Worm (Caenorhabditis elegans) whole organism, L4 larva: ENCODE measurements around the gene F54A3.5.

ENCODE experiments used
- D1046.2 ChIP-seq: fragments of 200-800 bp; sonication (Bioruptor generic); IDR thresholded peaks from 2 replicates; pipeline ENCODE4 v1.3.6; 2022; ENCODE audit warnings: missing genetic modification characterization, missing compliant biosample characterization
- F37D6.2 ChIP-seq: sonication (generic microtip); optimal IDR thresholded peaks from 2 replicates; lab custom pipeline; 2016; ENCODE audit warnings: mild to moderate bottlenecking, missing genetic modification characterization, missing compliant biosample characterization
- F44E2.7 ChIP-seq: fragments of 200-800 bp; sonication (Bioruptor generic); IDR thresholded peaks from 2 replicates; pipeline ENCODE4 v2.1.2; 2022; ENCODE audit warnings: missing genetic modification characterization, missing compliant biosample characterization
- Y105C5A.15 ChIP-seq: fragments of 200-800 bp; sonication (Bioruptor generic); IDR thresholded peaks from 2 replicates; pipeline ENCODE4 v1.3.6; 2022; ENCODE audit warnings: missing genetic modification characterization, missing compliant biosample characterization
- Y48G9A.11 ChIP-seq: fragments of 200-800 bp; sonication (Bioruptor generic); IDR thresholded peaks from 2 replicates; pipeline ENCODE4 v1.3.6; 2022; ENCODE audit warnings: missing genetic modification reagents, missing genetic modification characterization, missing compliant biosample characterization
- Y75B8A.6 ChIP-seq: fragments of 200-800 bp; sonication (Bioruptor generic); IDR thresholded peaks from 2 replicates; pipeline ENCODE4 v1.3.6; 2022; ENCODE audit warnings: missing genetic modification reagents, missing genetic modification characterization, missing compliant biosample characterization
- ZK337.2 ChIP-seq: fragments of 200-800 bp; sonication (Bioruptor generic); IDR thresholded peaks from 2 replicates; pipeline ENCODE4 v1.3.6; 2022; ENCODE audit warnings: missing genetic modification reagents, missing genetic modification characterization, missing compliant biosample characterization
- ZK546.5 ChIP-seq, 2 experiments: sonication (generic microtip); optimal IDR thresholded peaks; 2 replicates each; lab custom pipeline; 2017; ENCODE audit warnings: missing biosample characterization in 2 of 2, missing genetic modification characterization in 2 of 2
- aha-1 ChIP-seq: fragments of 150-350 bp; peaks from one replicate; lab custom pipeline; 2014; ENCODE audit warnings: missing biosample characterization, missing genetic modification characterization
- ceh-28 ChIP-seq: fragments of 150-350 bp; optimal IDR thresholded peaks from 2 replicates; lab custom pipeline; 2014; ENCODE audit warnings: missing biosample characterization, missing genetic modification reagents, missing genetic modification characterization
- cey-2 ChIP-seq: sonication (generic microtip); optimal IDR thresholded peaks from 3 replicates; lab custom pipeline; 2017; ENCODE audit warnings: missing genetic modification characterization, mild to moderate bottlenecking, missing compliant biosample characterization, antibody characterized with exemption, borderline replicate concordance; ENCODE audit not compliant: insufficient read depth
- daf-16 ChIP-seq, 3 experiments: sonication (generic microtip); optimal IDR thresholded peaks; 2 replicates each; lab custom pipeline; 2016 to 2017; ENCODE audit warnings: missing genetic modification characterization in 3 of 3, missing genetic modification reagents in 3 of 3, mild to moderate bottlenecking in 2 of 3, missing compliant biosample characterization in 2 of 3, missing biosample characterization in 1 of 3, moderate library complexity in 1 of 3
- daf-19 ChIP-seq: fragments of 200-800 bp; sonication (Bioruptor generic); conservative IDR thresholded peaks from 2 replicates; pipeline ENCODE4 v1.3.6; 2022; ENCODE audit warnings: missing genetic modification characterization, missing compliant biosample characterization
- daf-8 ChIP-seq: fragments of 200-800 bp; sonication (Bioruptor generic); IDR thresholded peaks from 2 replicates; pipeline ENCODE4 v1.3.6; 2022; ENCODE audit warnings: missing genetic modification characterization, missing compliant biosample characterization
- egl-27 ChIP-seq: sonication (generic microtip); optimal IDR thresholded peaks from 3 replicates; lab custom pipeline; 2017; ENCODE audit warnings: missing biosample characterization, missing genetic modification reagents, missing genetic modification characterization
- egl-43 ChIP-seq: fragments of 200-800 bp; sonication (Bioruptor generic); IDR thresholded peaks from 2 replicates; pipeline ENCODE4 v1.3.6; 2022; ENCODE audit warnings: missing genetic modification reagents, missing genetic modification characterization, missing compliant biosample characterization
- jun-1 ChIP-seq: fragments of 150-350 bp; optimal IDR thresholded peaks from 2 replicates; lab custom pipeline; 2014; ENCODE audit warnings: missing biosample characterization, missing genetic modification reagents, missing genetic modification characterization
- lim-7 ChIP-seq: fragments of 200-800 bp; sonication (Bioruptor generic); IDR thresholded peaks from 2 replicates; pipeline ENCODE4 v1.3.6; 2022; ENCODE audit warnings: missing genetic modification characterization, missing compliant biosample characterization
- lin-1 ChIP-seq: fragments of 200-800 bp; sonication (Bioruptor generic); IDR thresholded peaks from 2 replicates; pipeline ENCODE4 v1.3.6; 2022; ENCODE audit warnings: missing genetic modification reagents, missing genetic modification characterization, missing compliant biosample characterization
- lin-13 ChIP-seq: fragments of 150-350 bp; optimal IDR thresholded peaks from 2 replicates; lab custom pipeline; 2014; ENCODE audit warnings: missing biosample characterization, missing genetic modification reagents, missing genetic modification characterization
- lin-15B ChIP-seq: fragments of 150-350 bp; sonication (generic microtip); optimal IDR thresholded peaks from 3 replicates; lab custom pipeline; 2014; ENCODE audit warnings: missing biosample characterization, missing genetic modification characterization
- lin-29 ChIP-seq: fragments of 200-800 bp; sonication (Bioruptor generic); IDR thresholded peaks from 2 replicates; pipeline ENCODE4 v1.3.6; 2022; ENCODE audit warnings: missing genetic modification reagents, missing genetic modification characterization, missing compliant biosample characterization
- lin-38 ChIP-seq: fragments of 200-800 bp; sonication (Bioruptor generic); IDR thresholded peaks from 2 replicates; pipeline ENCODE4 v1.3.6; 2022; ENCODE audit warnings: missing genetic modification reagents, missing genetic modification characterization, missing compliant biosample characterization
- lin-39 ChIP-seq: fragments of 150-350 bp; optimal IDR thresholded peaks from 2 replicates; lab custom pipeline; 2014; ENCODE audit warnings: missing biosample characterization, missing genetic modification reagents, missing genetic modification characterization
- mdt-29 ChIP-seq: fragments of 200-800 bp; sonication (Bioruptor generic); IDR thresholded peaks from 2 replicates; pipeline ENCODE4 v1.3.6; 2022; ENCODE audit warnings: missing genetic modification reagents, missing genetic modification characterization, missing compliant biosample characterization
- mes-2 ChIP-seq: sonication (generic microtip); optimal IDR thresholded peaks from 2 replicates; lab custom pipeline; 2016; ENCODE audit warnings: missing genotype, mild to moderate bottlenecking, missing genetic modification characterization, missing compliant biosample characterization; ENCODE audit not compliant: poor library complexity, severe bottlenecking
- nhr-28 ChIP-seq: fragments of 150-350 bp; optimal IDR thresholded peaks from 2 replicates; lab custom pipeline; 2014; ENCODE audit warnings: missing biosample characterization, missing genetic modification characterization
- nhr-48 ChIP-seq: sonication (generic microtip); optimal IDR thresholded peaks from 2 replicates; lab custom pipeline; 2016; ENCODE audit warnings: mild to moderate bottlenecking, missing genetic modification characterization, missing compliant biosample characterization
- nhr-76 ChIP-seq: fragments of 150-350 bp; optimal IDR thresholded peaks from 2 replicates; lab custom pipeline; 2014; ENCODE audit warnings: missing biosample characterization, missing genetic modification characterization
- rbr-2 ChIP-seq: sonication (generic microtip); optimal IDR thresholded peaks from 2 replicates; lab custom pipeline; 2016; ENCODE audit warnings: missing genotype, missing genetic modification characterization, missing compliant biosample characterization
- saeg-2 ChIP-seq: fragments of 200-800 bp; sonication (Bioruptor generic); IDR thresholded peaks from 2 replicates; pipeline ENCODE4 v1.3.6; 2022; ENCODE audit warnings: missing genetic modification reagents, missing genetic modification characterization, missing compliant biosample characterization
- set-16 ChIP-seq: fragments of 200-800 bp; sonication (Bioruptor generic); IDR thresholded peaks from 2 replicates; pipeline ENCODE4 v1.3.6; 2022; ENCODE audit warnings: missing genetic modification reagents, missing genetic modification characterization, missing compliant biosample characterization
- snpc-1.2 ChIP-seq: fragments of 200-800 bp; sonication (Bioruptor generic); IDR thresholded peaks from 2 replicates; pipeline ENCODE4 v1.3.6; 2022; ENCODE audit warnings: missing genetic modification reagents, missing genetic modification characterization, missing compliant biosample characterization
- vab-7 ChIP-seq: fragments of 200-800 bp; sonication (Bioruptor generic); IDR thresholded peaks from 2 replicates; pipeline ENCODE4 v1.3.6; 2022; ENCODE audit warnings: missing genetic modification reagents, missing genetic modification characterization, missing compliant biosample characterization
- zip-11 ChIP-seq: fragments of 200-800 bp; sonication (Bioruptor generic); IDR thresholded peaks from 2 replicates; pipeline ENCODE4 v1.3.6; 2022; ENCODE audit warnings: missing genetic modification characterization, missing compliant biosample characterization
- zip-2 ChIP-seq: fragments of 150-350 bp; optimal IDR thresholded peaks from 2 replicates; lab custom pipeline; 2014; ENCODE audit warnings: missing biosample characterization, missing genetic modification characterization

Gene F54A3.5

ce11 chrII:2251617-2252016 is 26.1 kb upstream of the F54A3.5 start:
- TF ChIP-seq daf-19 (GFP tag; lab: Robert Waterston, UW) (no peak), set-16 (GFP tag; lab: Robert Waterston, UW) (peak; percentile 96)

DNA sequence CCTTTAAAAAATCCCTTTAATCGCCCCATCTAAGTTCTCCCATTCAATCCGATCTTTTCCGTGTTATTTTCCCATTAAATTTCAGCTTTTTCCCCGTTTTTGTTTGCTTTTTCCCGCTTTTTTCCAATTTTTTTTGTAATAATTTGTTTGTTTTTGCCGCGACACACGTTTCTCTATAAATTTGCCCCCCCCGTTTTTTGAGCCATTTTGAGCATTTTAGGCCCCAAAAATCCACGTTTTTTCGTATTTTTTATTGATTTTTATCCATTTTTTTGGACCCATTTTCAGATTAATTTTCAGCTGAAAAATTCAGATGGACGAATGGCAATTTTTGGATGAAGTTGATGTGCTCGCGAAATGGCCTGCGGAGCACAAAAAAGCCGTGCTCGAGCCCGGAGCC is 17.8 kb upstream of the F54A3.5 start, which contains the start of gene F54A3.2:
Gene F54A3.2, plus strand, starts transcription at position 301 of the 400 bp plus-strand sequence.
- TF ChIP-seq Y105C5A.15 (GFP tag; lab: Robert Waterston, UW) (no peak), lin-39 (no peak), saeg-2 (GFP tag; lab: Robert Waterston, UW) (no peak), ZK546.5 (tag; optimal IDR thresholded peaks at IDR 0.05; lab: Kevin White, UChicago) (no peak), ZK337.2 (no peak), lin-38 (no peak), daf-16 (GFP tag; optimal IDR thresholded peaks at IDR 0.05; lab: Kevin White, UChicago) (no peak), daf-16 (tag; optimal IDR thresholded peaks at IDR 0.05; lab: Kevin White, UChicago) (no peak), egl-43 (GFP tag; lab: Robert Waterston, UW) (no peak), daf-8 (no peak), mes-2 (tag; lab: Kevin White, UChicago) (no peak), egl-27 (tag; lab: Kevin White, UChicago) (no peak)

DNA sequence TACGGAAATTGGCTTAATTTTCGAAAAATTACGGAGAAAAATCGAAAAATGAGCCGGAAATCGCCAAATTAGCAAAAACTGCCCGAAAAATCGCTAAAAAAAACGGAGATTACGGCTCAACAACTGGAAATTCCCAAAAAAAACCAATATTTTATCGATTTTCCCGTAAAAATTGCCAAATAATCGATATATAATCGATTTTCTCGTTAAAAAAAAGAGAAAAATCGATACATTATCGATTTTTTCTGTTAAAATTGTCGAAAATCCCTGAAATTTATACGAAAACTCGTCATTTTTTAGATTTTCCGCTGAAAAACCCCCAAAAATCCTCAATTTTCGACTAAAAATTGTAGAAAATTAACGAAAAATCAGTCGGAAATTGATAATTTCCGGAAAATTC is 10.8 kb upstream of the F54A3.5 start:
- TF ChIP-seq snpc-1.2 (GFP tag; lab: Robert Waterston, UW) (no peak), ceh-28 (tag; lab: Kevin White, UChicago) (peak; percentile 76), ZK546.5 (tag; optimal IDR thresholded peaks at IDR 0.05; lab: Kevin White, UChicago) (no peak), rbr-2 (no peak), nhr-48 (tag; lab: Kevin White, UChicago) (no peak), Y75B8A.6 (no peak), nhr-76 (no peak), lin-1 (GFP tag; lab: Robert Waterston, UW) (no peak), aha-1 (peak; percentile 32), lin-13 (GFP tag; lab: Kevin White, UChicago) (no peak), zip-11 (no peak), Y48G9A.11 (no peak), lin-15B (tag; lab: Kevin White, UChicago) (no peak), D1046.2 (GFP tag; lab: Robert Waterston, UW) (no peak), lim-7 (no peak)

DNA sequence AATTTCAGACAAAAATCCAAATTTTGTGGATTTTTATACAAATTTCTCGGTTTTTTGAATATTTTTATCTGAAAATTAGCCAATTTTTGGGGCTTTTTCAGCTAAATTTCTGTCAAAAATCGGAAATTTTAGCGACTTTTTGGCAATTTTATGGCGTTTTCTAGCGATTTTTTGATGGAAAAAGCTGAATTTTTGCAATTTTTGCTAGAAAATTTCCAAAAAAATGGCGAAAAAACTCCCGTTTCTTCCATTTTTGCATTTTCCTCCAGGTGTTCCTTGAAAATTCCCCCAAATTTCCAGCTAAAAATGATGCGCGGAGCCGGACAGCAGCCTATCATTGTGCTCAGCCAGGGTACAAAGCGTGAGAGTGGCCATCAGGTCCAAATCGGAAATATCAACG is 7.7 kb upstream of the F54A3.5 start, which contains the start of gene cct-3:
Gene cct-3, plus strand, starts transcription at position 301 of the 400 bp plus-strand sequence.
- TF ChIP-seq lin-38, result no peak
- TF ChIP-seq lin-29 (GFP tag; lab: Robert Waterston, UW), result no peak
- no peak for TF ChIP-seq rbr-2
- TF ChIP-seq cey-2 (tag; lab: Kevin White, UChicago), result no peak
- TF ChIP-seq jun-1 (tag; lab: Kevin White, UChicago), result no peak
- no peak for TF ChIP-seq F44E2.7 (GFP tag; lab: Robert Waterston, UW)
- TF ChIP-seq nhr-28 (tag; lab: Kevin White, UChicago), result no peak
- TF ChIP-seq nhr-48 (tag; lab: Kevin White, UChicago), result no peak
- no peak for TF ChIP-seq mdt-29 (GFP tag; lab: Robert Waterston, UW)
- TF ChIP-seq vab-7 (GFP tag; lab: Robert Waterston, UW), result no peak
- no peak for TF ChIP-seq zip-2 (tag; lab: Kevin White, UChicago)
- no peak for TF ChIP-seq F37D6.2 (tag; lab: Kevin White, UChicago)
